Fruit fly (Drosophila melanogaster): ENCODE data around the gene Gdh.

- no peak for TF ChIP-seq ey (GFP tag; optimal IDR thresholded peaks at IDR 0.05)
- TF ChIP-seq psq (GFP tag; optimal IDR thresholded peaks at IDR 0.05): no peak
- no peak for TF ChIP-seq CG9705 (GFP tag; optimal IDR thresholded peaks at IDR 0.05)
- no peak for TF ChIP-seq pan (optimal IDR thresholded peaks at IDR 0.05)
These were observed 28.4 kb downstream of the Gdh start for dm6 chr3R:23914415-23915041.

All from whole organism, wandering third instar larva.